Worm (Caenorhabditis elegans) whole organism, L4/young adult: ENCODE data around the gene Y44A6C.1.

ENCODE experiments used
- dao-5 ChIP-seq: sonication (generic microtip); optimal IDR thresholded peaks from 2 replicates; lab custom pipeline; 2016; ENCODE audit warnings: missing genotype, missing genetic modification characterization, moderate library complexity, missing compliant biosample characterization
- him-1 ChIP-seq: sonication (generic microtip); optimal IDR thresholded peaks from 2 replicates; lab custom pipeline; 2016; ENCODE audit warnings: missing genotype, missing genetic modification reagents, missing genetic modification characterization, missing compliant biosample characterization

DNA sequence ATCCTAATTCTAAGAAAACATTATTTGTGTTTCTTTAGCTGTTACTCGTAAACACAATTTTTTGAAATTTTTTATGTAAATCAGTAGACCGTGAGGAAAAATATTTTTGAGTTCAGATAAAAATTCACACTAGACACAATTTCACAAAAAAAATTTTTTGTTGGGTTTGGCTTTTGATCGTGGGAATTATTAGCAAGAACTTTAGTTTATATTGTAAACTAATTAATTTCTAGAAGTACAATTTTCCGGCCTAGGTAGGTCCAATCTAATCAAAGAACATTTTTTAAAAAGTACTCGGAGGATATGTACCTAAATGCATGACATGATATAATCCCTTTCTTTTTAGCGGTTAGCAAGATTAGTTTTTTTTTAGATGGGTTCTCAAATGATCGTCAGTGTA, 33.5 kb upstream of the Y44A6C.1 start:
- TF ChIP-seq him-1 (tag; lab: Kevin White, UChicago) (no peak), dao-5 (tag; lab: Kevin White, UChicago) (no peak)
